Fruit fly (Drosophila melanogaster) whole organism, embryonic: ENCODE measurements around the gene CG7879.

ENCODE experiments used
- Adf1 ChIP-seq: fragments of 200-800 bp; sonication (Bioruptor generic); IDR thresholded peaks from 2 replicates; pipeline ENCODE4 v1.3.6; 2022; ENCODE audit warnings: missing biosample characterization, missing genetic modification characterization
- CG11085 ChIP-seq: fragments of 200-800 bp; sonication (Bioruptor generic); IDR thresholded peaks from 2 replicates; pipeline ENCODE4 v1.3.6; 2022; ENCODE audit warnings: missing biosample characterization, missing genetic modification characterization
- CG11398 ChIP-seq: fragments of 200-800 bp; sonication (Bioruptor generic); optimal IDR thresholded peaks from 2 replicates; lab custom pipeline; 2016; ENCODE audit warnings: missing biosample characterization, missing genetic modification characterization
- CG12391 ChIP-seq: fragments of 200-800 bp; sonication (Bioruptor generic); optimal IDR thresholded peaks from 3 replicates; lab custom pipeline; 2018; ENCODE audit warnings: missing biosample characterization, mild to moderate bottlenecking, missing genetic modification characterization, moderate library complexity
- CG14441 ChIP-seq: fragments of 200-800 bp; sonication (Bioruptor generic); IDR thresholded peaks from 2 replicates; pipeline ENCODE4 v1.3.6; 2022; ENCODE audit warnings: missing biosample characterization, missing genetic modification characterization
- CG14710 ChIP-seq: fragments of 200-800 bp; sonication (Bioruptor generic); optimal IDR thresholded peaks from 3 replicates; lab custom pipeline; 2019; ENCODE audit warnings: missing biosample characterization, mild to moderate bottlenecking, missing genetic modification characterization, moderate library complexity
- CG1602 ChIP-seq: fragments of 200-800 bp; sonication (Bioruptor generic); optimal IDR thresholded peaks from 3 replicates; lab custom pipeline; 2016; ENCODE audit warnings: missing biosample characterization, missing genetic modification characterization
- CG17186 ChIP-seq: fragments of 200-800 bp; sonication (Bioruptor generic); optimal IDR thresholded peaks from 3 replicates; lab custom pipeline; 2017; ENCODE audit warnings: missing biosample characterization, missing genetic modification reagents, missing genetic modification characterization
- CG2712 ChIP-seq: fragments of 200-800 bp; optimal IDR thresholded peaks from 3 replicates; lab custom pipeline; 2019; ENCODE audit warnings: missing biosample characterization, mild to moderate bottlenecking, missing genetic modification characterization, moderate library complexity
- CG31388 ChIP-seq: fragments of 200-800 bp; sonication (Bioruptor generic); optimal IDR thresholded peaks from 2 replicates; lab custom pipeline; 2016; ENCODE audit warnings: missing biosample characterization, missing genetic modification characterization
- CG34422 ChIP-seq: fragments of 200-800 bp; sonication (Bioruptor generic); IDR thresholded peaks from 3 replicates; pipeline ENCODE4 v1.3.6; 2022; ENCODE audit warnings: missing biosample characterization, missing genetic modification characterization
- CG42726 ChIP-seq: fragments of 200-800 bp; sonication (Bioruptor generic); IDR thresholded peaks from 2 replicates; pipeline ENCODE4 v1.3.6; 2022; ENCODE audit warnings: missing biosample characterization, missing genetic modification characterization; ENCODE audit not compliant: partially characterized antibody
- CG7839 ChIP-seq: fragments of 200-800 bp; sonication (Bioruptor generic); optimal IDR thresholded peaks from 3 replicates; lab custom pipeline; 2018; ENCODE audit warnings: missing biosample characterization, mild to moderate bottlenecking, missing genetic modification characterization, moderate library complexity
- Dad ChIP-seq: fragments of 200-800 bp; sonication (Bioruptor generic); optimal IDR thresholded peaks from 3 replicates; lab custom pipeline; 2016; ENCODE audit warnings: missing biosample characterization, missing genetic modification characterization
- E2f2 ChIP-seq: fragments of 200-800 bp; sonication (Bioruptor generic); IDR thresholded peaks from 2 replicates; pipeline ENCODE4 v1.3.6; 2022; ENCODE audit warnings: missing biosample characterization, missing genetic modification characterization
- Fer1 ChIP-seq: fragments of 200-800 bp; sonication (Bioruptor generic); optimal IDR thresholded peaks from 2 replicates; lab custom pipeline; 2017; ENCODE audit warnings: missing biosample characterization, mild to moderate bottlenecking, missing genetic modification characterization
- Hmr ChIP-seq: fragments of 200-800 bp; sonication (Bioruptor generic); optimal IDR thresholded peaks from 3 replicates; lab custom pipeline; 2017; ENCODE audit warnings: mild to moderate bottlenecking, missing biosample characterization, missing genetic modification reagents, missing genetic modification characterization
- Jarid2 ChIP-seq: fragments of 200-800 bp; sonication (Bioruptor generic); optimal IDR thresholded peaks from 3 replicates; lab custom pipeline; 2017; ENCODE audit warnings: mild to moderate bottlenecking, missing biosample characterization, missing genetic modification reagents, missing genetic modification characterization
- MESR4 ChIP-seq: fragments of 200-800 bp; sonication (Bioruptor generic); optimal IDR thresholded peaks from 2 replicates; lab custom pipeline; 2018; ENCODE audit warnings: missing biosample characterization, mild to moderate bottlenecking, missing genetic modification characterization, moderate library complexity
- NC2α ChIP-seq: fragments of 200-800 bp; sonication (Bioruptor generic); optimal IDR thresholded peaks from 2 replicates; lab custom pipeline; 2016; ENCODE audit warnings: missing biosample characterization, missing genetic modification characterization
- Nf-YC ChIP-seq: fragments of 200-800 bp; optimal IDR thresholded peaks from 3 replicates; lab custom pipeline; 2019; ENCODE audit warnings: missing biosample characterization, mild to moderate bottlenecking, missing genetic modification characterization, moderate library complexity
- NfI ChIP-seq: fragments of 200-800 bp; sonication (Bioruptor generic); optimal IDR thresholded peaks from 3 replicates; lab custom pipeline; 2018; ENCODE audit warnings: missing biosample characterization, mild to moderate bottlenecking, missing genetic modification characterization, moderate library complexity
- Pdp1 ChIP-seq, 2 experiments: fragments of 200-800 bp; sonication (Bioruptor generic); optimal IDR thresholded peaks; 3 replicates each; lab custom pipeline; 2016; ENCODE audit warnings: missing biosample characterization in 2 of 2, missing genetic modification characterization in 2 of 2, mild to moderate bottlenecking in 1 of 2, moderate library complexity in 1 of 2
- Scr ChIP-seq: fragments of 200-800 bp; sonication (Bioruptor generic); IDR thresholded peaks from 2 replicates; pipeline ENCODE4 v1.3.6; 2022; ENCODE audit warnings: missing biosample characterization, missing genetic modification characterization; ENCODE audit not compliant: partially characterized antibody
- Side ChIP-seq: fragments of 200-800 bp; sonication (Bioruptor generic); optimal IDR thresholded peaks from 2 replicates; lab custom pipeline; 2016; ENCODE audit warnings: missing biosample characterization, missing genetic modification characterization
- Tbp ChIP-seq: fragments of >200 bp; optimal IDR thresholded peaks from 2 replicates; lab custom pipeline; 2018; ENCODE audit warnings: missing biosample characterization, missing genetic modification characterization
- abd-A ChIP-seq: fragments of 200-800 bp; sonication (Bioruptor generic); optimal IDR thresholded peaks from 3 replicates; lab custom pipeline; 2019; ENCODE audit warnings: missing biosample characterization, mild to moderate bottlenecking, missing genetic modification characterization, moderate library complexity
- cas ChIP-seq: fragments of 200-800 bp; sonication (Bioruptor generic); IDR thresholded peaks from 2 replicates; pipeline ENCODE4 v1.3.6; 2022; ENCODE audit warnings: missing biosample characterization, missing genetic modification characterization
- chm ChIP-seq: fragments of 200-800 bp; sonication (Bioruptor generic); IDR thresholded peaks from 2 replicates; pipeline ENCODE4 v1.3.6; 2022; ENCODE audit warnings: missing biosample characterization, missing genetic modification characterization
- crp ChIP-seq, 2 experiments: fragments of 200-800 bp; sonication (Bioruptor generic); optimal IDR thresholded peaks; 2 replicates in 1 of 2; 3 replicates in 1 of 2; lab custom pipeline; 2017; ENCODE audit warnings: missing biosample characterization in 2 of 2, missing genetic modification characterization in 2 of 2, mild to moderate bottlenecking in 1 of 2, moderate library complexity in 1 of 2
- da ChIP-seq: fragments of 200-800 bp; sonication (Bioruptor generic); optimal IDR thresholded peaks from 2 replicates; lab custom pipeline; 2016; ENCODE audit warnings: missing biosample characterization, missing genetic modification characterization
- gem ChIP-seq: fragments of 200-800 bp; sonication (Bioruptor generic); optimal IDR thresholded peaks from 2 replicates; lab custom pipeline; 2019; ENCODE audit warnings: missing biosample characterization, mild to moderate bottlenecking, missing genetic modification characterization, moderate library complexity
- gfzf ChIP-seq: fragments of 200-800 bp; sonication (Bioruptor generic); optimal IDR thresholded peaks from 2 replicates; lab custom pipeline; 2016; ENCODE audit warnings: missing biosample characterization, mild to moderate bottlenecking, missing genetic modification characterization, moderate library complexity
- knrl ChIP-seq: fragments of 200-800 bp; sonication (Bioruptor generic); IDR thresholded peaks from 3 replicates; pipeline ENCODE4 v1.3.6; 2022; ENCODE audit warnings: missing biosample characterization, missing genetic modification characterization; ENCODE audit not compliant: partially characterized antibody
- lab ChIP-seq: fragments of 200-800 bp; sonication (Bioruptor generic); optimal IDR thresholded peaks from 3 replicates; lab custom pipeline; 2017; ENCODE audit warnings: missing biosample characterization, missing genetic modification characterization, mild to moderate bottlenecking, moderate library complexity, missing genetic modification reagents
- lmd ChIP-seq: fragments of 200-800 bp; sonication (Bioruptor generic); IDR thresholded peaks from 2 replicates; pipeline ENCODE4 v1.3.6; 2022; ENCODE audit warnings: missing biosample characterization, missing genetic modification characterization
- lov ChIP-seq, 2 experiments: fragments of 200-800 bp in 1 of 2; fragments of >200 bp in 1 of 2; sonication (Bioruptor generic) in 1 of 2; IDR thresholded peaks in 1 of 2; optimal IDR thresholded peaks in 1 of 2; 2 replicates in 1 of 2; 3 replicates in 1 of 2; pipeline versions ENCODE4 v1.3.6 to Lab custom; 2017 to 2022; ENCODE audit warnings: missing biosample characterization in 1 of 2, missing genetic modification characterization in 1 of 2
- nau ChIP-seq: fragments of 200-800 bp; sonication (Bioruptor generic); optimal IDR thresholded peaks from 3 replicates; lab custom pipeline; 2017; ENCODE audit warnings: missing biosample characterization, mild to moderate bottlenecking, missing genetic modification characterization, missing genetic modification reagents
- nom ChIP-seq: fragments of 200-800 bp; sonication (Bioruptor generic); optimal IDR thresholded peaks from 2 replicates; lab custom pipeline; 2017; ENCODE audit warnings: missing biosample characterization, missing genetic modification characterization, mild to moderate bottlenecking, moderate library complexity, missing genetic modification reagents
- phol ChIP-seq: fragments of 200-800 bp; sonication (Bioruptor generic); optimal IDR thresholded peaks from 3 replicates; lab custom pipeline; 2018; ENCODE audit warnings: missing biosample characterization, mild to moderate bottlenecking, missing genetic modification characterization, moderate library complexity
- run ChIP-seq: fragments of 200-800 bp; sonication (Bioruptor generic); optimal IDR thresholded peaks from 3 replicates; lab custom pipeline; 2018; ENCODE audit warnings: missing biosample characterization, mild to moderate bottlenecking, missing genetic modification characterization
- scrt ChIP-seq: fragments of 200-800 bp; sonication (Bioruptor generic); optimal IDR thresholded peaks from 2 replicates; lab custom pipeline; 2018; ENCODE audit warnings: missing biosample characterization, mild to moderate bottlenecking, missing genetic modification characterization, moderate library complexity
- sens ChIP-seq: fragments of 200-800 bp; sonication (Bioruptor generic); peaks from one replicate; lab custom pipeline; 2016; ENCODE audit warnings: missing biosample characterization, missing genetic modification characterization
- seq ChIP-seq: fragments of 200-800 bp; sonication (Bioruptor generic); IDR thresholded peaks from 2 replicates; pipeline ENCODE4 v1.3.6; 2022; ENCODE audit warnings: missing biosample characterization, missing genetic modification characterization
- shn ChIP-seq: fragments of 200-800 bp; sonication (Bioruptor generic); optimal IDR thresholded peaks from 3 replicates; lab custom pipeline; 2016; ENCODE audit warnings: missing biosample characterization, missing genetic modification characterization
- usp ChIP-seq: fragments of >200 bp; optimal IDR thresholded peaks from 2 replicates; lab custom pipeline; 2017; ENCODE audit warnings: missing biosample characterization, missing genetic modification characterization
- vvl ChIP-seq: fragments of 200-800 bp; sonication (Bioruptor generic); IDR thresholded peaks from 2 replicates; pipeline ENCODE4 v1.3.6; 2022; ENCODE audit warnings: missing biosample characterization, missing genetic modification characterization
- zen ChIP-seq: fragments of 200-800 bp; sonication (Bioruptor generic); optimal IDR thresholded peaks from 3 replicates; lab custom pipeline; 2018; ENCODE audit warnings: missing biosample characterization, mild to moderate bottlenecking, missing genetic modification characterization, moderate library complexity

Gene CG7879

dm6 chr3L:1576489-1577106 is 8.2 kb upstream of the CG7879 start, which contains the start of gene CG13917 (continued):
- TF ChIP-seq lab (GFP tag; lab: Kevin White, UChicago) (peak; percentile 21), Hmr (GFP tag; lab: Kevin White, UChicago) (peak; percentile 71), lov (optimal IDR thresholded peaks at IDR 0.05; lab: Kevin White, UChicago) (no peak), lov (GFP tag; IDR thresholded peaks at IDR 0.05; lab: Robert Waterston, UW) (no peak), Pdp1 (GFP tag; optimal IDR thresholded peaks at IDR 0.05; lab: Kevin White, UChicago) (peak in 1 of 2 experiments; percentile 40), gem (tag; lab: Kevin White, UChicago) (peak; percentile 33), chm (GFP tag; lab: Robert Waterston, UW) (peak; percentile 70), Tbp (GFP tag; lab: Kevin White, UChicago) (no peak), scrt (GFP tag; lab: Kevin White, UChicago) (no peak), shn (GFP tag; lab: Kevin White, UChicago) (no peak), CG7839 (no peak), vvl (GFP tag; lab: Robert Waterston, UW) (peak; percentile 76), E2f2 (GFP tag; lab: Robert Waterston, UW) (peak; percentile 82), Adf1 (GFP tag; lab: Robert Waterston, UW) (no peak), Dad (GFP tag; lab: Kevin White, UChicago) (no peak), Fer1 (GFP tag; lab: Kevin White, UChicago) (peak; percentile 30), CG42726 (GFP tag; lab: Robert Waterston, UW) (0 out of 2 replicates have a peak, but pooled peaks have one; percentile 20), seq (0 out of 2 replicates have a peak, but pooled peaks have one; percentile 18), CG34422 (GFP tag; lab: Robert Waterston, UW) (peak; percentile 56; the same call in 1 of the 3 replicates), Side (GFP tag; lab: Kevin White, UChicago) (peak; percentile 5), CG14441 (GFP tag; lab: Robert Waterston, UW) (peak; percentile 22; the same call in 1 of the 2 replicates), gfzf (GFP tag; lab: Kevin White, UChicago) (peak; percentile 98), zen (tag; lab: Kevin White, UChicago) (peak; percentile 31), usp (GFP tag; lab: Kevin White, UChicago) (no peak), nom (peak; percentile 58), sens (GFP tag; lab: Kevin White, UChicago) (peak; percentile 44), CG14710 (tag; lab: Kevin White, UChicago) (peak; percentile 76), lmd (GFP tag; lab: Robert Waterston, UW) (no peak), CG1602 (GFP tag; lab: Kevin White, UChicago) (no peak), CG17186 (GFP tag; lab: Kevin White, UChicago) (peak; percentile 1), MESR4 (GFP tag; lab: Kevin White, UChicago) (peak; percentile 34), Jarid2 (GFP tag; lab: Kevin White, UChicago) (peak; percentile 52), run (tag; lab: Kevin White, UChicago) (peak; percentile 25), abd-A (tag; lab: Kevin White, UChicago) (peak; percentile 27), da (GFP tag; lab: Kevin White, UChicago) (no peak), nau (GFP tag; lab: Kevin White, UChicago) (no peak), Scr (0 out of 2 replicates have a peak, but pooled peaks have one; percentile 19), NfI (GFP tag; lab: Kevin White, UChicago) (no peak), cas (0 out of 2 replicates have a peak, but pooled peaks have one; percentile 21), CG11398 (no peak), crp (GFP tag; optimal IDR thresholded peaks at IDR 0.05; lab: Kevin White, UChicago) (no peak), Nf-YC (tag; lab: Kevin White, UChicago) (peak; percentile 24), knrl (peak; percentile 21; the same call in 1 of the 3 replicates), phol (tag; lab: Kevin White, UChicago) (peak; percentile 59), NC2α (GFP tag; lab: Kevin White, UChicago) (no peak), CG11085 (no peak), CG2712 (peak; percentile 22), CG31388 (GFP tag; lab: Kevin White, UChicago) (no peak), CG12391 (tag; lab: Kevin White, UChicago) (peak; percentile 26)
